Worm (Caenorhabditis elegans) whole organism, L2 larva: ENCODE measurements around the gene C17H12.37.

ENCODE experiments used
- ZK546.5 ChIP-seq: sonication (generic microtip); optimal IDR thresholded peaks from 2 replicates; lab custom pipeline; 2017; ENCODE audit warnings: missing biosample characterization, missing genetic modification characterization
- blmp-1 ChIP-seq: sonication (generic microtip); optimal IDR thresholded peaks from 2 replicates; lab custom pipeline; 2017; ENCODE audit warnings: missing genetic modification characterization, mild to moderate bottlenecking, missing compliant biosample characterization, antibody characterized with exemption, moderate library complexity; ENCODE audit not compliant: insufficient read depth
- fos-1 ChIP-seq: fragments of 150-350 bp; optimal IDR thresholded peaks from 2 replicates; lab custom pipeline; 2014; ENCODE audit warnings: missing biosample characterization, missing genetic modification characterization
- nhr-10 ChIP-seq: sonication (generic microtip); optimal IDR thresholded peaks from 2 replicates; lab custom pipeline; 2017; ENCODE audit warnings: missing biosample characterization, missing genetic modification characterization
- nhr-77 ChIP-seq: fragments of 150-350 bp; optimal IDR thresholded peaks from 2 replicates; lab custom pipeline; 2014; ENCODE audit warnings: missing biosample characterization, missing genetic modification characterization
- unc-39 ChIP-seq: fragments of 150-350 bp; optimal IDR thresholded peaks from 2 replicates; lab custom pipeline; 2014; ENCODE audit warnings: missing biosample characterization, missing genetic modification characterization
- unc-62 ChIP-seq: fragments of 150-350 bp; optimal IDR thresholded peaks from 2 replicates; lab custom pipeline; 2014; ENCODE audit warnings: missing biosample characterization, missing genetic modification reagents, missing genetic modification characterization

ce11 chrIV:6790438-6791124 lies 14.3 kb upstream of the C17H12.37 start, which contains the start of the genes C17H12.2 and vha-8:
- TF ChIP-seq unc-62 (GFP tag; lab: Kevin White, UChicago): no peak
- peak; percentile 98 for TF ChIP-seq fos-1 (tag; lab: Kevin White, UChicago)
- no peak for TF ChIP-seq unc-39
- no peak for TF ChIP-seq nhr-10 (tag; lab: Kevin White, UChicago)
- peak; percentile 67 for TF ChIP-seq blmp-1 (tag; lab: Kevin White, UChicago)
- peak; percentile 43 for TF ChIP-seq ZK546.5
- TF ChIP-seq nhr-77: peak; percentile 55
